Fruit fly (Drosophila melanogaster) whole organism, embryonic: Measurements from ENCODE around the gene Rbp1-like.

ENCODE experiments used
- Abd-B ChIP-seq: fragments of 200-800 bp; sonication (Bioruptor generic); optimal IDR thresholded peaks from 2 replicates; lab custom pipeline; 2018; ENCODE audit warnings: missing biosample characterization, mild to moderate bottlenecking, missing genetic modification characterization, moderate library complexity
- BEAF-32 ChIP-seq: fragments of 200-800 bp; sonication (Bioruptor generic); optimal IDR thresholded peaks from 3 replicates; lab custom pipeline; 2017; ENCODE audit warnings: missing biosample characterization, missing genetic modification characterization, mild to moderate bottlenecking, moderate library complexity, missing genetic modification reagents
- CG11504 ChIP-seq: fragments of 200-800 bp; sonication (Bioruptor generic); optimal IDR thresholded peaks from 3 replicates; lab custom pipeline; 2019; ENCODE audit warnings: missing biosample characterization, mild to moderate bottlenecking, missing genetic modification characterization, moderate library complexity
- CG13624 ChIP-seq: fragments of 200-800 bp; sonication (Bioruptor generic); optimal IDR thresholded peaks from 2 replicates; lab custom pipeline; 2016; ENCODE audit warnings: missing biosample characterization, missing genetic modification characterization
- CG15073 ChIP-seq: fragments of 200-800 bp; sonication (Bioruptor generic); optimal IDR thresholded peaks from 2 replicates; lab custom pipeline; 2016; ENCODE audit warnings: missing biosample characterization, missing genetic modification characterization
- CG1529 ChIP-seq: fragments of 200-800 bp; sonication (Bioruptor generic); optimal IDR thresholded peaks from 3 replicates; lab custom pipeline; 2018; ENCODE audit warnings: missing biosample characterization, missing genetic modification characterization
- CG16779 ChIP-seq: fragments of 200-800 bp; sonication (Bioruptor generic); IDR thresholded peaks from 2 replicates; pipeline ENCODE4 v1.3.6; 2022; ENCODE audit warnings: missing biosample characterization, missing genetic modification characterization
- CG2129 ChIP-seq: fragments of 200-800 bp; sonication (Bioruptor generic); IDR thresholded peaks from 2 replicates; pipeline ENCODE4 v1.3.6; 2022; ENCODE audit warnings: missing biosample characterization, missing genetic modification characterization; ENCODE audit not compliant: partially characterized antibody
- CG3163 ChIP-seq: fragments of 200-800 bp; sonication (Bioruptor generic); optimal IDR thresholded peaks from 3 replicates; lab custom pipeline; 2016; ENCODE audit warnings: missing biosample characterization, missing genetic modification characterization
- CG4360 ChIP-seq: fragments of 200-800 bp; sonication (Bioruptor generic); IDR thresholded peaks from 2 replicates; pipeline ENCODE4 v1.3.6; 2022; ENCODE audit warnings: missing biosample characterization, missing genetic modification characterization
- CG5953 ChIP-seq: fragments of 200-800 bp; sonication (Bioruptor generic); IDR thresholded peaks from 2 replicates; pipeline ENCODE4 v1.3.6; 2022; ENCODE audit warnings: missing biosample characterization, missing genetic modification characterization
- CTCF ChIP-seq: fragments of 200-800 bp; sonication (Bioruptor generic); optimal IDR thresholded peaks from 2 replicates; lab custom pipeline; 2017; ENCODE audit warnings: missing biosample characterization, mild to moderate bottlenecking, missing genetic modification characterization, moderate library complexity
- CkIIα-i1 ChIP-seq: fragments of 200-800 bp; sonication (Bioruptor generic); IDR thresholded peaks from 2 replicates; pipeline ENCODE4 v1.3.6; 2022; ENCODE audit warnings: missing biosample characterization, missing genetic modification characterization
- Doc2 ChIP-seq: fragments of 200-800 bp; sonication (Bioruptor generic); IDR thresholded peaks from 2 replicates; pipeline ENCODE4 v1.3.6; 2022; ENCODE audit warnings: missing biosample characterization, missing genetic modification characterization
- Dref ChIP-seq: fragments of 200-800 bp; sonication (Bioruptor generic); IDR thresholded peaks from 2 replicates; pipeline ENCODE4 v1.3.6; 2022; ENCODE audit warnings: missing biosample characterization, missing genetic modification characterization
- GATAe ChIP-seq: fragments of 200-800 bp; sonication (Bioruptor generic); conservative IDR thresholded peaks from 2 replicates; pipeline ENCODE4 v1.3.6; 2022; ENCODE audit warnings: missing biosample characterization, missing genetic modification characterization
- HLH54F ChIP-seq: fragments of 200-800 bp; sonication (Bioruptor generic); optimal IDR thresholded peaks from 3 replicates; lab custom pipeline; 2016; ENCODE audit warnings: missing biosample characterization, missing genetic modification characterization
- Hr51 ChIP-seq, 2 experiments: fragments of 200-800 bp; sonication (Bioruptor generic); optimal IDR thresholded peaks; 2 replicates in 1 of 2; 3 replicates in 1 of 2; lab custom pipeline; 2016 to 2018; ENCODE audit warnings: missing biosample characterization in 2 of 2, missing genetic modification characterization in 2 of 2, mild to moderate bottlenecking in 1 of 2, moderate library complexity in 1 of 2
- Mad ChIP-seq: fragments of 200-800 bp; sonication (Bioruptor generic); optimal IDR thresholded peaks from 2 replicates; lab custom pipeline; 2016; ENCODE audit warnings: missing biosample characterization, missing genetic modification characterization
- Oaz ChIP-seq: fragments of 200-800 bp; sonication (Bioruptor generic); IDR thresholded peaks from 2 replicates; pipeline ENCODE4 v1.3.6; 2022; ENCODE audit warnings: missing biosample characterization, missing genetic modification characterization
- Oli ChIP-seq: fragments of 200-800 bp; sonication (Bioruptor generic); optimal IDR thresholded peaks from 2 replicates; lab custom pipeline; 2018; ENCODE audit warnings: missing biosample characterization, mild to moderate bottlenecking, missing genetic modification characterization, moderate library complexity
- Pdp1 ChIP-seq, 2 experiments: fragments of 200-800 bp; sonication (Bioruptor generic); optimal IDR thresholded peaks; 3 replicates each; lab custom pipeline; 2016; ENCODE audit warnings: missing biosample characterization in 2 of 2, missing genetic modification characterization in 2 of 2, mild to moderate bottlenecking in 1 of 2, moderate library complexity in 1 of 2
- Ptx1 ChIP-seq: fragments of 200-800 bp; sonication (Bioruptor generic); IDR thresholded peaks from 2 replicates; pipeline ENCODE4 v1.3.6; 2022; ENCODE audit warnings: missing biosample characterization, missing genetic modification characterization
- Ravus ChIP-seq: fragments of 200-800 bp; sonication (Bioruptor generic); IDR thresholded peaks from 2 replicates; pipeline ENCODE4 v1.3.6; 2022; ENCODE audit warnings: missing biosample characterization, missing genetic modification characterization
- Rfx ChIP-seq: fragments of 200-800 bp; sonication (Bioruptor generic); IDR thresholded peaks from 2 replicates; pipeline ENCODE4 v1.3.6; 2022; ENCODE audit warnings: missing biosample characterization, missing genetic modification characterization
- YL-1 ChIP-seq: fragments of 200-800 bp; sonication (Bioruptor generic); optimal IDR thresholded peaks from 3 replicates; lab custom pipeline; 2017; ENCODE audit warnings: missing biosample characterization, mild to moderate bottlenecking, missing genetic modification characterization
- bbx ChIP-seq: fragments of 200-800 bp; sonication (Bioruptor generic); IDR thresholded peaks from 2 replicates; pipeline ENCODE4 v1.3.6; 2022; ENCODE audit warnings: missing biosample characterization, missing genetic modification characterization; ENCODE audit not compliant: partially characterized antibody
- cas ChIP-seq: fragments of 200-800 bp; sonication (Bioruptor generic); IDR thresholded peaks from 2 replicates; pipeline ENCODE4 v1.3.6; 2022; ENCODE audit warnings: missing biosample characterization, missing genetic modification characterization
- cato ChIP-seq: fragments of 200-800 bp; sonication (Bioruptor generic); optimal IDR thresholded peaks from 2 replicates; lab custom pipeline; 2016; ENCODE audit warnings: missing biosample characterization, missing genetic modification characterization, borderline replicate concordance
- danr ChIP-seq: fragments of 200-800 bp; sonication (Bioruptor generic); IDR thresholded peaks from 2 replicates; pipeline ENCODE4 v1.3.6; 2022; ENCODE audit warnings: missing biosample characterization, missing genetic modification characterization
- fd102C ChIP-seq: fragments of 200-800 bp; sonication (Bioruptor generic); optimal IDR thresholded peaks from 2 replicates; lab custom pipeline; 2018; ENCODE audit warnings: missing biosample characterization, mild to moderate bottlenecking, missing genetic modification characterization, moderate library complexity
- gcm ChIP-seq: fragments of 200-800 bp; sonication (Bioruptor generic); optimal IDR thresholded peaks from 2 replicates; lab custom pipeline; 2019; ENCODE audit warnings: missing biosample characterization, mild to moderate bottlenecking, missing genetic modification characterization, moderate library complexity
- gem ChIP-seq: fragments of 200-800 bp; sonication (Bioruptor generic); optimal IDR thresholded peaks from 2 replicates; lab custom pipeline; 2019; ENCODE audit warnings: missing biosample characterization, mild to moderate bottlenecking, missing genetic modification characterization, moderate library complexity
- gsb ChIP-seq: fragments of 200-800 bp; sonication (Bioruptor generic); IDR thresholded peaks from 2 replicates; pipeline ENCODE4 v1.3.6; 2022; ENCODE audit warnings: missing biosample characterization, missing genetic modification characterization
- knrl ChIP-seq: fragments of 200-800 bp; sonication (Bioruptor generic); IDR thresholded peaks from 3 replicates; pipeline ENCODE4 v1.3.6; 2022; ENCODE audit warnings: missing biosample characterization, missing genetic modification characterization; ENCODE audit not compliant: partially characterized antibody
- lilli ChIP-seq: fragments of 200-800 bp; sonication (Bioruptor generic); optimal IDR thresholded peaks from 3 replicates; lab custom pipeline; 2016; ENCODE audit warnings: missing biosample characterization, missing genetic modification characterization
- lov ChIP-seq, 2 experiments: fragments of 200-800 bp in 1 of 2; fragments of >200 bp in 1 of 2; sonication (Bioruptor generic) in 1 of 2; IDR thresholded peaks in 1 of 2; optimal IDR thresholded peaks in 1 of 2; 2 replicates in 1 of 2; 3 replicates in 1 of 2; pipeline versions ENCODE4 v1.3.6 to Lab custom; 2017 to 2022; ENCODE audit warnings: missing biosample characterization in 1 of 2, missing genetic modification characterization in 1 of 2
- nom ChIP-seq: fragments of 200-800 bp; sonication (Bioruptor generic); optimal IDR thresholded peaks from 2 replicates; lab custom pipeline; 2017; ENCODE audit warnings: missing biosample characterization, missing genetic modification characterization, mild to moderate bottlenecking, moderate library complexity, missing genetic modification reagents
- oc ChIP-seq: fragments of 200-800 bp; sonication (Bioruptor generic); optimal IDR thresholded peaks from 2 replicates; lab custom pipeline; 2018; ENCODE audit warnings: missing biosample characterization, mild to moderate bottlenecking, missing genetic modification characterization, moderate library complexity
- odd ChIP-seq: fragments of 200-800 bp; sonication (Bioruptor generic); optimal IDR thresholded peaks from 2 replicates; lab custom pipeline; 2017; ENCODE audit warnings: missing biosample characterization, mild to moderate bottlenecking, missing genetic modification characterization
- onecut ChIP-seq: fragments of 200-800 bp; sonication (Bioruptor generic); IDR thresholded peaks from 2 replicates; pipeline ENCODE4 v1.3.6; 2022; ENCODE audit warnings: missing biosample characterization, missing genetic modification characterization
- pfk ChIP-seq: fragments of 200-800 bp; sonication (Bioruptor generic); optimal IDR thresholded peaks from 2 replicates; lab custom pipeline; 2018; ENCODE audit warnings: missing biosample characterization, mild to moderate bottlenecking, missing genetic modification characterization, moderate library complexity
- prd ChIP-seq, 3 experiments: fragments of >200 bp in 2 of 3; fragments of 200-800 bp in 1 of 3; sonication (Bioruptor generic) in 1 of 3; optimal IDR thresholded peaks in 2 of 3; IDR thresholded peaks in 1 of 3; 2 replicates in 2 of 3; 3 replicates in 1 of 3; pipeline versions ENCODE4 v1.3.6 to Lab custom; 2017 to 2022; ENCODE audit warnings: missing biosample characterization in 1 of 3, missing genetic modification characterization in 1 of 3
- psq ChIP-seq: fragments of 200-800 bp; sonication (Bioruptor generic); optimal IDR thresholded peaks from 2 replicates; lab custom pipeline; 2017; ENCODE audit warnings: missing biosample characterization, missing genetic modification characterization
- row ChIP-seq: fragments of 200-800 bp; sonication (Bioruptor generic); IDR thresholded peaks from 3 replicates; pipeline ENCODE4 v1.3.6; 2022; ENCODE audit warnings: missing biosample characterization, missing genetic modification characterization
- run ChIP-seq: fragments of 200-800 bp; sonication (Bioruptor generic); optimal IDR thresholded peaks from 3 replicates; lab custom pipeline; 2018; ENCODE audit warnings: missing biosample characterization, mild to moderate bottlenecking, missing genetic modification characterization
- sqz ChIP-seq: fragments of 200-800 bp; sonication (Bioruptor generic); optimal IDR thresholded peaks from 3 replicates; lab custom pipeline; 2018; ENCODE audit warnings: missing biosample characterization, mild to moderate bottlenecking, missing genetic modification characterization
- tin ChIP-seq: fragments of 200-800 bp; sonication (Bioruptor generic); optimal IDR thresholded peaks from 3 replicates; lab custom pipeline; 2016; ENCODE audit warnings: missing biosample characterization, missing genetic modification characterization
- vvl ChIP-seq: fragments of 200-800 bp; sonication (Bioruptor generic); IDR thresholded peaks from 2 replicates; pipeline ENCODE4 v1.3.6; 2022; ENCODE audit warnings: missing biosample characterization, missing genetic modification characterization

Rbp1-like gene

dm6 chrX:13384583-13385342 is at the start of gene Rbp1-like, which contains the start of gene Tim9a (continued):
- TF ChIP-seq CG11504 (tag; lab: Kevin White, UChicago) (no peak), fd102C (GFP tag; lab: Kevin White, UChicago) (no peak), Dref (GFP tag; lab: Robert Waterston, UW) (peak; percentile 67), Pdp1 (GFP tag; optimal IDR thresholded peaks at IDR 0.05; lab: Kevin White, UChicago) (peak in 1 of 2 experiments; percentile 64), CG2129 (peak; percentile 54), prd (optimal IDR thresholded peaks at IDR 0.05; lab: Kevin White, UChicago) (no peak), prd (GFP tag; IDR thresholded peaks at IDR 0.05; lab: Robert Waterston, UW) (0 out of 3 replicates have a peak, but pooled peaks have one; percentile 30), nom (peak; percentile 14), psq (no peak), CG15073 (no peak), Oaz (no peak), tin (GFP tag; lab: Kevin White, UChicago) (peak; percentile 13), gcm (no peak), Rfx (GFP tag; lab: Robert Waterston, UW) (peak; percentile 56), oc (no peak), GATAe (GFP tag; lab: Robert Waterston, UW) (no peak), lov (optimal IDR thresholded peaks at IDR 0.05; lab: Kevin White, UChicago) (no peak), lov (GFP tag; IDR thresholded peaks at IDR 0.05; lab: Robert Waterston, UW) (no peak), row (GFP tag; lab: Robert Waterston, UW) (peak; percentile 75), YL-1 (GFP tag; lab: Kevin White, UChicago) (peak; percentile 73), Abd-B (GFP tag; lab: Kevin White, UChicago) (peak; percentile 19), onecut (GFP tag; lab: Robert Waterston, UW) (no peak), CG16779 (GFP tag; lab: Robert Waterston, UW) (no peak), Hr51 (GFP tag; optimal IDR thresholded peaks at IDR 0.05; lab: Kevin White, UChicago) (peak in 1 of 2 experiments; percentile 41), Ravus (GFP tag; lab: Robert Waterston, UW) (no peak), CG13624 (GFP tag; lab: Kevin White, UChicago) (no peak), vvl (GFP tag; lab: Robert Waterston, UW) (no peak), HLH54F (no peak), Ptx1 (0 out of 2 replicates have a peak, but pooled peaks have one; percentile 8), lilli (peak; percentile 11), cato (GFP tag; lab: Kevin White, UChicago) (no peak), odd (GFP tag; lab: Kevin White, UChicago) (no peak), knrl (peak; percentile 79), Mad (GFP tag; lab: Kevin White, UChicago) (peak; percentile 15), Oli (tag; lab: Kevin White, UChicago) (no peak), cas (GFP tag; lab: Robert Waterston, UW) (no peak), CG3163 (GFP tag; lab: Kevin White, UChicago) (no peak), CG5953 (GFP tag; lab: Robert Waterston, UW) (no peak), gsb (GFP tag; lab: Robert Waterston, UW) (no peak), CG1529 (no peak), Doc2 (GFP tag; lab: Robert Waterston, UW) (no peak), CG4360 (GFP tag; lab: Robert Waterston, UW) (no peak), sqz (GFP tag; lab: Kevin White, UChicago) (peak; percentile 67), gem (peak; percentile 53), pfk (GFP tag; lab: Kevin White, UChicago) (no peak), bbx (GFP tag; lab: Robert Waterston, UW) (0 out of 2 replicates have a peak, but pooled peaks have one; percentile 17), CTCF (GFP tag; lab: Kevin White, UChicago) (peak; percentile 24), CkIIα-i1 (no peak), BEAF-32 (GFP tag; lab: Kevin White, UChicago) (peak; percentile 91), danr (GFP tag; lab: Robert Waterston, UW) (no peak), run (no peak)
